Worm (Caenorhabditis elegans): Measurements from ENCODE around the gene srh-214.

DNA sequence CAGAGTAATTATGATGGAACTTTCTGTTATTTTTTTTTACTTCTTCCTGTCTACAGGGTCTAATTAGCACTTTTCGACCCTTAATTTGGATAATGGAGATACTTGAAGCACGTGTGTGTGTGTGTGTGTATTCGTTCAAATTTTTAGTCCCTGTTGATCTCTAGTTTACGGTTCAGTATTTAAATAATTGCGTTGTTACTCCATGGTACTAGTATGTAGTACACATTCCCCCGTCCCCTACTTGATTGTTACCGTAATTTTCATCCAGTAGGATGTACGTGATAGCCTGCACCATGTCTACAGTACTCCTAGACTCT lies 50.3 kb downstream of the srh-214 start:
- TF ChIP-seq nhr-237 (tag; optimal IDR thresholded peaks at IDR 0.05), result no peak
- no peak for TF ChIP-seq fos-1 (tag; optimal IDR thresholded peaks at IDR 0.05)
- TF ChIP-seq lin-15B (tag; optimal IDR thresholded peaks at IDR 0.05), result no peak
- TF ChIP-seq sptf-1 (tag; optimal IDR thresholded peaks at IDR 0.05), result no peak
